Worm (Caenorhabditis elegans) whole organism, L4 larva: Measurements from ENCODE around the gene gad-3.

ENCODE experiments used
- R02D3.7 ChIP-seq: fragments of 150-350 bp; sonication (generic microtip); optimal IDR thresholded peaks from 3 replicates; lab custom pipeline; 2014; ENCODE audit warnings: missing biosample characterization, missing genetic modification characterization
- T20F7.1 ChIP-seq: fragments of 200-800 bp; sonication (Bioruptor generic); optimal IDR thresholded peaks from 2 replicates; lab custom pipeline; 2018; ENCODE audit warnings: mild to moderate bottlenecking, missing genetic modification characterization, missing compliant biosample characterization
- T26A8.4 ChIP-seq: fragments of 200-800 bp; sonication (Bioruptor generic); IDR thresholded peaks from 2 replicates; pipeline ENCODE4 v1.3.6; 2022; ENCODE audit warnings: missing genetic modification characterization, missing compliant biosample characterization
- Y48G9A.11 ChIP-seq: fragments of 200-800 bp; sonication (Bioruptor generic); IDR thresholded peaks from 2 replicates; pipeline ENCODE4 v1.3.6; 2022; ENCODE audit warnings: missing genetic modification reagents, missing genetic modification characterization, missing compliant biosample characterization
- Y5F2A.4 ChIP-seq: fragments of 200-800 bp; sonication (Bioruptor generic); optimal IDR thresholded peaks from 2 replicates; lab custom pipeline; 2018; ENCODE audit warnings: mild to moderate bottlenecking, missing genetic modification characterization, missing compliant biosample characterization
- ZK337.2 ChIP-seq: fragments of 200-800 bp; sonication (Bioruptor generic); IDR thresholded peaks from 2 replicates; pipeline ENCODE4 v1.3.6; 2022; ENCODE audit warnings: missing genetic modification reagents, missing genetic modification characterization, missing compliant biosample characterization
- aha-1 ChIP-seq: fragments of 150-350 bp; peaks from one replicate; lab custom pipeline; 2014; ENCODE audit warnings: missing biosample characterization, missing genetic modification characterization
- ama-1 ChIP-seq: fragments of 150-350 bp; optimal IDR thresholded peaks from 2 replicates; lab custom pipeline; 2014; ENCODE audit warnings: inconsistent platforms, mixed read lengths
- arid-1 ChIP-seq: fragments of 200-800 bp; sonication (Bioruptor generic); conservative IDR thresholded peaks from 2 replicates; pipeline ENCODE4 v1.3.6; 2022; ENCODE audit warnings: missing genetic modification reagents, missing genetic modification characterization, missing compliant biosample characterization
- attf-4 ChIP-seq: sonication (generic microtip); optimal IDR thresholded peaks from 3 replicates; lab custom pipeline; 2017; ENCODE audit warnings: missing biosample characterization, missing genetic modification characterization
- ceh-28 ChIP-seq: fragments of 150-350 bp; optimal IDR thresholded peaks from 2 replicates; lab custom pipeline; 2014; ENCODE audit warnings: missing biosample characterization, missing genetic modification reagents, missing genetic modification characterization
- cey-2 ChIP-seq: sonication (generic microtip); optimal IDR thresholded peaks from 3 replicates; lab custom pipeline; 2017; ENCODE audit warnings: missing genetic modification characterization, mild to moderate bottlenecking, missing compliant biosample characterization, antibody characterized with exemption, borderline replicate concordance; ENCODE audit not compliant: insufficient read depth
- daf-16 ChIP-seq, 3 experiments: sonication (generic microtip); optimal IDR thresholded peaks; 2 replicates each; lab custom pipeline; 2016 to 2017; ENCODE audit warnings: missing genetic modification characterization in 3 of 3, missing genetic modification reagents in 3 of 3, mild to moderate bottlenecking in 2 of 3, missing compliant biosample characterization in 2 of 3, missing biosample characterization in 1 of 3, moderate library complexity in 1 of 3
- dmd-6 ChIP-seq: fragments of 200-800 bp; sonication (Bioruptor generic); IDR thresholded peaks from 2 replicates; pipeline ENCODE4 v1.3.6; 2022; ENCODE audit warnings: missing genetic modification reagents, missing genetic modification characterization, missing compliant biosample characterization
- dpl-1 ChIP-seq: fragments of 150-350 bp; optimal IDR thresholded peaks from 2 replicates; lab custom pipeline; 2014; ENCODE audit warnings: missing biosample characterization, missing genetic modification reagents, missing genetic modification characterization
- dve-1 ChIP-seq: sonication (generic microtip); optimal IDR thresholded peaks from 2 replicates; lab custom pipeline; 2017; ENCODE audit warnings: antibody characterized with exemption, mild to moderate bottlenecking, missing genetic modification characterization, missing compliant biosample characterization; ENCODE audit not compliant: insufficient read depth
- egl-27 ChIP-seq: sonication (generic microtip); optimal IDR thresholded peaks from 3 replicates; lab custom pipeline; 2017; ENCODE audit warnings: missing biosample characterization, missing genetic modification reagents, missing genetic modification characterization
- fos-1 ChIP-seq: fragments of 150-350 bp; optimal IDR thresholded peaks from 2 replicates; lab custom pipeline; 2014; ENCODE audit warnings: missing biosample characterization, missing genetic modification characterization
- gei-8 ChIP-seq: fragments of 200-800 bp; sonication (Bioruptor generic); optimal IDR thresholded peaks from 2 replicates; lab custom pipeline; 2018; ENCODE audit warnings: mild to moderate bottlenecking, missing genetic modification characterization, missing compliant biosample characterization
- hlh-11 ChIP-seq: fragments of 200-800 bp; sonication (Bioruptor generic); optimal IDR thresholded peaks from 2 replicates; lab custom pipeline; 2018; ENCODE audit warnings: mild to moderate bottlenecking, missing genetic modification characterization, missing compliant biosample characterization
- hlh-30 ChIP-seq: sonication (generic microtip); optimal IDR thresholded peaks from 2 replicates; lab custom pipeline; 2017; ENCODE audit warnings: antibody characterized with exemption, mild to moderate bottlenecking, missing genetic modification characterization, missing compliant biosample characterization; ENCODE audit not compliant: insufficient read depth
- hmg-1.1 ChIP-seq: fragments of 200-800 bp; sonication (Bioruptor generic); IDR thresholded peaks from 2 replicates; pipeline ENCODE4 v1.3.6; 2022; ENCODE audit warnings: missing genetic modification reagents, missing genetic modification characterization, missing compliant biosample characterization
- lim-7 ChIP-seq: fragments of 200-800 bp; sonication (Bioruptor generic); IDR thresholded peaks from 2 replicates; pipeline ENCODE4 v1.3.6; 2022; ENCODE audit warnings: missing genetic modification characterization, missing compliant biosample characterization
- lin-38 ChIP-seq: fragments of 200-800 bp; sonication (Bioruptor generic); IDR thresholded peaks from 2 replicates; pipeline ENCODE4 v1.3.6; 2022; ENCODE audit warnings: missing genetic modification reagents, missing genetic modification characterization, missing compliant biosample characterization
- lsy-2 ChIP-seq, 2 experiments: fragments of 150-350 bp in 1 of 2; sonication (generic microtip) in 1 of 2; optimal IDR thresholded peaks; 2 replicates each; lab custom pipeline; 2014 to 2017; ENCODE audit warnings: missing biosample characterization in 2 of 2, missing genetic modification characterization in 2 of 2
- mep-1 ChIP-seq: fragments of 150-350 bp; sonication (generic microtip); optimal IDR thresholded peaks from 3 replicates; lab custom pipeline; 2014; ENCODE audit warnings: missing biosample characterization, missing genetic modification characterization
- mes-2 ChIP-seq: sonication (generic microtip); optimal IDR thresholded peaks from 2 replicates; lab custom pipeline; 2016; ENCODE audit warnings: missing genotype, mild to moderate bottlenecking, missing genetic modification characterization, missing compliant biosample characterization; ENCODE audit not compliant: poor library complexity, severe bottlenecking
- nhr-111 ChIP-seq: fragments of 200-800 bp; sonication (Bioruptor generic); optimal IDR thresholded peaks from 2 replicates; lab custom pipeline; 2018; ENCODE audit warnings: mild to moderate bottlenecking, missing genetic modification characterization, missing compliant biosample characterization
- nhr-28 ChIP-seq: fragments of 150-350 bp; optimal IDR thresholded peaks from 2 replicates; lab custom pipeline; 2014; ENCODE audit warnings: missing biosample characterization, missing genetic modification characterization
- nhr-6 ChIP-seq: fragments of 150-350 bp; optimal IDR thresholded peaks from 2 replicates; lab custom pipeline; 2014; ENCODE audit warnings: missing biosample characterization, missing genetic modification characterization
- nhr-77 ChIP-seq: fragments of 150-350 bp; optimal IDR thresholded peaks from 2 replicates; lab custom pipeline; 2014; ENCODE audit warnings: missing biosample characterization, missing genetic modification characterization
- pqm-1 ChIP-seq: sonication (generic microtip); optimal IDR thresholded peaks from 2 replicates; lab custom pipeline; 2017; ENCODE audit warnings: missing biosample characterization, missing genetic modification characterization
- rbr-2 ChIP-seq: sonication (generic microtip); optimal IDR thresholded peaks from 2 replicates; lab custom pipeline; 2016; ENCODE audit warnings: missing genotype, missing genetic modification characterization, missing compliant biosample characterization
- skn-1 ChIP-seq: fragments of 150-350 bp; optimal IDR thresholded peaks from 2 replicates; lab custom pipeline; 2014; ENCODE audit warnings: missing biosample characterization, missing genetic modification characterization
- spr-1 ChIP-seq: sonication (generic microtip); optimal IDR thresholded peaks from 2 replicates; lab custom pipeline; 2016; ENCODE audit warnings: mild to moderate bottlenecking, missing genetic modification characterization, missing compliant biosample characterization
- tag-97 ChIP-seq: fragments of 200-800 bp; sonication (Bioruptor generic); IDR thresholded peaks from 2 replicates; pipeline ENCODE4 v1.3.6; 2022; ENCODE audit warnings: missing genetic modification characterization, missing compliant biosample characterization
- unc-130 ChIP-seq: sonication (generic microtip); optimal IDR thresholded peaks from 2 replicates; lab custom pipeline; 2016; ENCODE audit warnings: missing genetic modification reagents, missing genetic modification characterization, missing compliant biosample characterization
- unc-62 ChIP-seq, 3 experiments: fragments of 150-350 bp in 1 of 3; sonication (generic microtip); optimal IDR thresholded peaks in 2 of 3; peaks in 1 of 3; 1 replicate in 1 of 3; 2 replicates in 2 of 3; lab custom pipeline; 2014 to 2017; ENCODE audit warnings: missing biosample characterization in 3 of 3, missing genetic modification characterization in 3 of 3, missing genetic modification reagents in 3 of 3, missing genotype in 1 of 3
- zfp-2 ChIP-seq: sonication (generic microtip); optimal IDR thresholded peaks from 2 replicates; lab custom pipeline; 2016; ENCODE audit warnings: mild to moderate bottlenecking, missing genetic modification characterization, missing compliant biosample characterization

Gene gad-3

DNA sequence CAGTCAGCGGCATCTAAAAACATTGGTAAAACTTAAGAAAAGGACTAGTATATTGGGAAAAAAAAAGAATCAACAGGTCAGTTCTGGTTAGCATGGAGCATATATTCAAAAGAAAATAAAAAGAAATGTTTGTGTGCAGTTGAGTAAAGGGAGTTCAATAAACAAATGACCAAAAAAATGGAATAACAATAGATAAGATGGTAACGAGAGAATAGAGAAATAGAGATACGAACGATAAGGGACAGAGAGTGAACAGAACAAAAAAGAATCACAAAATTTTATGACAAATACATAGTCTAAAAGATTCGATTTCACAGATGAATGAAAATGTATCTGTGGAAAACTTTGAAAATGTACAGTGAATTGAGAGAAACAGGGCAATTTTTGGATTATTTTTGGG lies at the start of gene gad-3:
Gene gad-3, minus strand, starts transcription at position 17 of the 400 bp plus-strand sequence.
- TF ChIP-seq R02D3.7 (tag; lab: Kevin White, UChicago) (no peak), attf-4 (no peak), egl-27 (no peak), spr-1 (tag; lab: Kevin White, UChicago) (no peak), lsy-2 (tag; optimal IDR thresholded peaks at IDR 0.05; lab: Kevin White, UChicago) (no peak), nhr-28 (peak; percentile 68), cey-2 (tag; lab: Kevin White, UChicago) (no peak), daf-16 (GFP tag; optimal IDR thresholded peaks at IDR 0.05; lab: Kevin White, UChicago) (no peak), daf-16 (tag; optimal IDR thresholded peaks at IDR 0.05; lab: Kevin White, UChicago) (peak; percentile 92), dmd-6 (GFP tag; lab: Robert Waterston, UW) (peak; percentile 18; the same call in 1 of the 2 replicates), hlh-11 (peak; percentile 28), nhr-77 (tag; lab: Kevin White, UChicago) (peak; percentile 61), pqm-1 (tag; lab: Kevin White, UChicago) (peak; percentile 29), dve-1 (tag; lab: Kevin White, UChicago) (peak; percentile 59)
- TF ChIP-seq, all 104 proteins: peak for 7

DNA sequence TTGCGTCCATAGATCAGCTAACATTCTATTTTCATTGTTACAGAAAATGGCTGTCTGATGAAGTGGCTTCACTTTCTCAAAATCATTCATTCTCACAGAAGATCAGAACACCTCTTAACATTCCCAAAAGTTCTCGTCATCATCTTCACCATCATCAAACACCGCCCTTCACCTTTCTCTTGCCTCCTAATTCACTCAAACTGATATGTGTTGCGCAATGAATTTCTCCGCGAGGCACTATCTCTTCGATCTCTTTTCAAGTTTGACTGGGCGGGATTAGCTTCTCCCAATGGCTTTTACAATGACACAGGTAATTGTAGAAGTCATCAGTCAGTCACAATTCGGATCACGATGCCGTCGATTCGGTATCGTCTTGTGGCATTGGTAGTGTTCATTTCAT lies 48.8 kb upstream of the gad-3 start, which contains the start of gene grd-6:
Gene grd-6, plus strand, starts transcription at position 301 of the 400 bp plus-strand sequence.
- TF ChIP-seq egl-27 (no peak), T20F7.1 (no peak), skn-1 (tag; lab: Kevin White, UChicago) (no peak), pqm-1 (tag; lab: Kevin White, UChicago) (no peak), Y48G9A.11 (no peak), fos-1 (tag; lab: Kevin White, UChicago) (no peak), dpl-1 (GFP tag; lab: Kevin White, UChicago) (no peak)

DNA sequence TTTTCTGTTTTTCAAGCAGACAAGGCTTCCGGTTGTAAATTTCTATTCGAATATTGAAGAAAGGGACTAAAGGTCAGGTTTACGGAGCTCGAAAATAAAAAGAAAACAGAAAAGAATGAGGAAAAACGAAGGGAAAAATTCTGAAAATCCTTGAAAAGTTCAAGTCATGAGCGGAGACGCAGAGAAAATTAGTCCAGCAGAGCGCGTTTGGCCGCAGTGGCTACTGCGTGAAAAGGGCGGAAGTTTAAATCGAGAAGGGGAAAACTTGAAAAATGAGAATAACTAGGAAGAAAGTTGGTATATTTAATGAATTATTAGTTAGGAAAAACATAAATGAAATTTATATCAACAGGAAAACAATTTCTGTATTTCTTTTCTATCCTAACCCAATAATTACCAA lies 47.6 kb upstream of the gad-3 start:
- TF ChIP-seq lin-38 (GFP tag; lab: Robert Waterston, UW) = peak; percentile 92
- peak; percentile 80 for TF ChIP-seq dpl-1 (GFP tag; lab: Kevin White, UChicago)
- no peak for TF ChIP-seq gei-8 (GFP tag; lab: Kevin White, UChicago)
- no peak for TF ChIP-seq ceh-28 (tag; lab: Kevin White, UChicago)
- peak; percentile 37 for TF ChIP-seq nhr-28
- TF ChIP-seq mes-2 (tag; lab: Kevin White, UChicago) = peak; percentile 72
- peak; percentile 64 for TF ChIP-seq nhr-6 (tag; lab: Kevin White, UChicago)
- peak; percentile 39 for TF ChIP-seq mep-1 (tag; lab: Kevin White, UChicago)
- peak in 1 of 2 experiments; percentile 51 for TF ChIP-seq lsy-2 (tag; optimal IDR thresholded peaks at IDR 0.05; lab: Kevin White, UChicago)
- peak in 1 of 2 experiments; percentile 6 for TF ChIP-seq unc-62 (GFP tag; optimal IDR thresholded peaks at IDR 0.05 in 1 of 2; lab: Kevin White, UChicago)
- TF ChIP-seq unc-62 (tag; optimal IDR thresholded peaks at IDR 0.05; lab: Kevin White, UChicago) = no peak
- peak; percentile 16 for TF ChIP-seq hlh-11
- TF ChIP-seq hlh-30 (tag; lab: Kevin White, UChicago) = peak; percentile 69
- TF ChIP-seq ama-1 = peak; percentile 8
- no peak for TF ChIP-seq lim-7 (GFP tag; lab: Robert Waterston, UW)
- no peak for TF ChIP-seq ZK337.2 (GFP tag; lab: Robert Waterston, UW)
- TF ChIP-seq rbr-2 (tag; lab: Kevin White, UChicago) = peak; percentile 27
- TF ChIP-seq unc-130 (GFP tag; lab: Kevin White, UChicago) = peak; percentile 15
- no peak for TF ChIP-seq T26A8.4 (GFP tag; lab: Robert Waterston, UW)
- TF ChIP-seq, all 104 proteins: peak for 13

DNA sequence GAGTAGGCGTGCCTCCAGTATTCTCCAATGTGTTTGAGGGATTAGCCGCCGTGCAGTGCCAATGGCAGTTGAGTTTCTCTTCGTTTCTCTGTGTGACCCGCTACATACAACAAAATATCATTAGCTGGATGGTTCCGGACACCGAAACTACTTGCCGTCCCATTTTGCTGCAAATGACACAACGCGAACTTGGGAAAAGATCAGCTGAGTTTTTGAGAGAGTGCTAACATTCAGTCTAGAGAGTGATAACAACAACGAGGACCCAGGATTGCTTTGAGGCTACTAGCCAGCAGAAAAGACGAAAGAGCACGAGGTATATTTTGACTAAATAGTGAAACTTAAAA lies 46.6 kb upstream of the gad-3 start:
- no peak for TF ChIP-seq Y5F2A.4 (GFP tag; lab: Kevin White, UChicago)
- TF ChIP-seq cey-2 (tag; lab: Kevin White, UChicago) = no peak
- TF ChIP-seq tag-97 (GFP tag; lab: Robert Waterston, UW) = no peak
- TF ChIP-seq zfp-2 (tag; lab: Kevin White, UChicago) = no peak
- TF ChIP-seq aha-1 (tag; lab: Kevin White, UChicago) = peak; percentile 75
- no peak for TF ChIP-seq nhr-111 (GFP tag; lab: Kevin White, UChicago)
- 0 out of 2 replicates have a peak, but pooled peaks have one; percentile 27 for TF ChIP-seq hmg-1.1
- TF ChIP-seq arid-1 (GFP tag; lab: Robert Waterston, UW) = no peak
